Worm (Caenorhabditis elegans) whole organism, dauer: Measurements from ENCODE around the gene K05F1.6.

Source experiments
- unc-62 ChIP-seq: sonication (generic microtip); optimal IDR thresholded peaks from 2 replicates; lab custom pipeline; 2017; ENCODE audit warnings: missing biosample characterization, missing genetic modification reagents, missing genetic modification characterization

The K05F1.6 gene

DNA sequence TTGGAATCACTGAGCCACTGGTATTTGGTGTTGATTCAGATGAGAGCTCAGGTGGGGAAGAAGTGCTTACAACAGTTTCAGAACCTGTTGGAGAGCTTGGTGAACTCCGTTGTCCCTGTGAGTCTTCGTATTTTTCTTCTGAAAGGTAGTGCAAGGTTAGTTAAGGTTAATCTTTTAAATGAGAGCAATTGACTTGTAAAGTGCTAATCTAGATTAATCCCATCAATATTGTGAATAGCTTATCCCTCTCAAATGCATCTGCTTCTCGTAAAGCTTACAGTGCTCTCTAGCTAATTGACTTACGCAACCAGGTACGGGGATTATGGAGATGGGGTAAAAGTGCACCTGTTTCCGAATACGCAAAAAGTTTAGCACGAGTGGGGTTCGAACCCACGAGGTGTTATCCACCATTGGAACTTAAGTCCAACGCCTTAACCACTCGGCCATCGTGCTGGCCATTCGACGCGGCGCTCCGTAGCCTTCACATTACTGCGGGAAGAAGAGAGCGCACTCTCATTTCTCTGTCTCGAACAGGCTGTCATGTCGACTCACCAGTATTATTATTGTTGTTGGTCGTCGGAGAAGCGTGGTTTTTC, 9.7 kb upstream of the K05F1.6 start:
- no peak for TF ChIP-seq unc-62 (GFP tag; lab: Kevin White, UChicago)

DNA sequence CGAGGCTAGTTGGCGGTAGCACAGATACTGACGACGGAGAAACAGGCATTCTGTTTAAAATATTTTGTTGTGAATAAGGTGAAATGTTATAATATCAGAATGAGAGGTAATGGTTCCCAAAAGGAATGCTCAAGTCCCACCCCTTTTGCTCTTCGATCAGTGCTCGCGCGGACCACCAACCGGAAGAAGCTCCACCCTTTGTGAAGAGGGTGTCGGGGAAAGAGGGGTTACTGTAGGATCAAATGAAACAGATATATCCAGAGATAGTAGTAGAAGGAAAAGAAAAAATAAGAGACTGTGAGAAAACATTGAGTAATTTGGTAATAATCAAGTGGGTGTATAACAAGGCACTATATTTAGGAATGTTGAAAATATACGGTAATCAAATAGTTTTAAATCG, 8.2 kb upstream of the K05F1.6 start, which contains the start of the genes dmd-5 and F10C1.1:
dmd-5 (minus strand) TSS at position 101 of the 400 bp plus-strand sequence.
F10C1.1 (plus strand) TSS at position 110 of the 400 bp plus-strand sequence.
- no peak for TF ChIP-seq unc-62 (GFP tag; lab: Kevin White, UChicago)

DNA sequence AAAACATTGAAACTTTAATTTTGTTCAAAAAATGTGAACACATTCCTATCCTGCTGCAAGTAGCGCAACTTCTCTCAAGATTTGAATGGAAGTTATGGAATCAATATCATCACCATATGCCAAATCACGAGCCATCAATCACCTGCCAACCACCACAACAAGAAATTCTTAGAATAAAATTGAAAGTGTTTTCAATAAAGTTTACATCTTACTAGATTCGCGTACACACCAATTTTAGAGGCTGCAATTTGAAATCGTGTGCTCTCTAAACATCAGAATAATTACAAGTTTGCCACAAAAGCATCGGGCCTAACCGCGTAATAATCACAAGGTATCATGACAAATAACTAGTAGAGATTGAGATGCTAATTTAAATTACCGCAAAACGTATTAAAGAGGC, 7.4 kb upstream of the K05F1.6 start:
- TF ChIP-seq unc-62 (GFP tag; lab: Kevin White, UChicago): no peak

DNA sequence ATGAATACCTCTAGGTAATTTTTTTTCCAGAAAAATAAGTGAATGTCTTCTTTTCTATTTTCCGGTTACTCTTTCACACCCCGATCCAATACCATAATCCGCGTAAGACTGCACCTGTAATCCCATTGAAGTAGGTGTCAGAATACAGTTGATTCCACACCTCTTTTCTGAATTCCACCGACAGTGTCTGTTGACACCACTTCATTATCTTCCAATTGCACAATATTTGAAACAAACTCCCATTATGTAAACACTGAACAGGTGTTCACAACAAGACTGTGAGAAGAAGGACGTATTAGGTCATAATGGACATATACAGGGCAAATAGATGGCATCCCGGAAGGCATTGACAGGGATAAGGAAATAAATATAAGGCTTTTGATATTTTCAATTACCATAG, 4.9 kb upstream of the K05F1.6 start:
- TF ChIP-seq unc-62 (GFP tag; lab: Kevin White, UChicago): no peak

DNA sequence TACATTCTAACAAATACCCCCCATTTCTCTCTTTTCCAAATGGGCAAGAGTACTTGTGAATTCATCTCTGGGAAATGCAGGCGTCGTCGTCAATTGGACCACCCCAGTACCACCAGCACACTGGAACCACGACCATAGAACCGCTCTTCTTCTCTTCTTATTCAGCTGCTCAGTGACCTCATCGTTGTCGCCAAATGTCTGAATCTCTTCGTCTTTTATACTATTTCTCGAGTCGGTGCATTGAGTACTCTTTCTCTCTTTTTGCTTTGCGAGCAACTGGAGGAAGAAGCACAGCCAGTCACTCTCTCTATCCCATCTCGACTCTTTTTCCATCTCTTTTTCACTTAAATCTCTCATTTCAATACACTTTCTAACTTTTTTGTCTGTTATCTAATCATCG, 2.5 kb upstream of the K05F1.6 start:
- no peak for TF ChIP-seq unc-62 (GFP tag; lab: Kevin White, UChicago)

DNA sequence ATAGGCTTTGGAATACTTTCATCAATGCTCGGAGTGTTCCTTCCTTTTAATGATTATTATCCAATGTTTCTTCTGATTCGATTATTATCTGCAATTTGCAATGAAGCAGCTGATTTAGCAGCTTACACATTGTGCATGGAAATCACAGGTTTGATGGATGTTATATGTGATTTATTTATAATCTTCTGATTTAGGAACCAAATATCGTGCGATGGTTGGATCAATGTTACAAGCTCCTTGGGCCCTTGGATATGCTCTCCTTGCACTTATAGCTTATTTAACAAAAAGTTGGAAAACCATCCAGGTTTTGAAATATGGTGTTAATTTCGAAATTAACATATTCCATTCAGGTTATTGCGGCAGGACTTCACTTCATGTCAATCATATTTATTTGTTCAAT, 3.2 kb downstream of the K05F1.6 start:
- TF ChIP-seq unc-62 (GFP tag; lab: Kevin White, UChicago): no peak

DNA sequence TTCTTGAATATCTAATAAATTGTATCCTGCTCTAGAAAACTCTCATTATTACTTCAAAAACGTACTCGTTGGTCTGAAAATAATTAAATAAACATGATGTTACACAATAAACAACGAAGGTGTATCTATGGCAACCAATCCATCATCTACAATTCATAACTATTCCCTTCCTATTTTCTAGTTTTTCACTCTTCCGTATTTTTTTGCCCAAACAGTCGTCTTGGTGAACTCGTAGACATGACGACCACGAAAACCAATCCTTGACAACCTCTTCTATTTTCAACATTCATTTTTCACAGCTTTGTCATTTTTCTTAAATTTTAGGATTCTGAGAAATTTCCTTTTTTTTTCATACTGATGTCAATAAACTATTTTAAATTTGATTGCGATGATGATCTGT, 6.5 kb downstream of the K05F1.6 start, which contains the start of gene K05F1.13:
K05F1.13 (plus strand) TSS at position 301 of the 400 bp plus-strand sequence.
- no peak for TF ChIP-seq unc-62 (GFP tag; lab: Kevin White, UChicago)

DNA sequence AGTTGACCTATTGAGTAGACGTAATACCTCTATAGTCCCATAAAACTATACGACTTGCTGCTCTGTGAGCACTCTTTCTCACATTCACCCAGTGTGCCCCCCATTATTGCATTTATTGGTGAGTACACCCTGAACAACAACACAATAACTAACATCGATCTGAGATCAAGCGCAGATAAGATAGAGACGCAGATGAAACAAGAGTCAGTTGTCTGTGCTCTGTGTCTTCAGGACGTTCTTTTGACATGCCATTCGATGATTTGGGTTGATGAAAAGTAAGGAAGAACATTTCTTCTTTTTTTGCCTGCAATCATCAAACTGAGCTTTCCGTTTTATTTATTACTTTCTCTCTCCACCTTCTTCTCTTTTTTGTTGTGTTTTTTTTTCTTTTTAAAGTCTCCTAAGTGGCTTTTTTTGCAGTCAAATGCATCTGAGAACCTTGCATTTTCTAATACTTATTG, 8.0 kb downstream of the K05F1.6 start, which contains the start of gene lect-2:
lect-2 (plus strand) TSS at position 411 of the 461 bp plus-strand sequence.
- TF ChIP-seq unc-62 (GFP tag; lab: Kevin White, UChicago): no peak

DNA sequence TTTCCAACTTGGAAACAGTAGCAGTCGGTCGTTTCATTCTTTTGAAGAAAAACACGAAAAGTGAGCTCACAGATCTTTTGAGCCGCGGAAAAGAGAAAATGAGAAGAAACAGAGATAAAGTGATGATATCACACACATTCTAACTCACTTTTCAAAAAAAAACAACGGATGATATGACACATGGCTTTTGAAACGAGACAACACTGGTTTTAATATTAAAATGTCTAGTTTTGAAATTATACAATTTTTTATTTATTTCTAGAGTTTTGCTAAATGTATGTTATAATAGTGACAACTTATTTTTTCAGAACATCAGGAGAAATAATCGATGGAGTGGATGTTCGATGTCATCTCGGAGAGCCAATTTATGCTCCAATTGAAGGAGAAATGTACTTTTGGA, 10.2 kb downstream of the K05F1.6 start, which contains the start of gene K05F1.14:
K05F1.14 (minus strand) TSS at position 101 of the 400 bp plus-strand sequence.
- TF ChIP-seq unc-62 (GFP tag; lab: Kevin White, UChicago): no peak

DNA sequence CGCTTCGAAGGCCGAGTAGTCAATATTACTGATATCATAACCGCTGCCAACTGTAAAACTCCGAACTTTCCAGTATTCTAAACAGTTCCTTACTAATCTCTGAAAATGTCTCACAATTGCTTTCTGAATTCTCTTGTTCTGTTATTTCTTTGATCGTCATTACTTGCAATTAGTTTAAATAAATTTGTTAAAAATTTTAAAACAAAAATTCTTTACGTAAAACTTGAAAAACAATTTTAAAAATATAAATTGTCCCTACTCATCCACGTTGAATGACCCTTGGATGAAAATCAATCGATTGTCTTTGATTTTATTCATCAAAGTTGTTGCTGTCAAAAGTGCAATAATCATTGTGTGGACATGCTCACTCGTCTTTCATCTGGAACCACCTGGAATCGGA, 11.9 kb downstream of the K05F1.6 start, which contains the start of gene acdh-8:
acdh-8 (plus strand) TSS at position 301 of the 400 bp plus-strand sequence.
- no peak for TF ChIP-seq unc-62 (GFP tag; lab: Kevin White, UChicago)

DNA sequence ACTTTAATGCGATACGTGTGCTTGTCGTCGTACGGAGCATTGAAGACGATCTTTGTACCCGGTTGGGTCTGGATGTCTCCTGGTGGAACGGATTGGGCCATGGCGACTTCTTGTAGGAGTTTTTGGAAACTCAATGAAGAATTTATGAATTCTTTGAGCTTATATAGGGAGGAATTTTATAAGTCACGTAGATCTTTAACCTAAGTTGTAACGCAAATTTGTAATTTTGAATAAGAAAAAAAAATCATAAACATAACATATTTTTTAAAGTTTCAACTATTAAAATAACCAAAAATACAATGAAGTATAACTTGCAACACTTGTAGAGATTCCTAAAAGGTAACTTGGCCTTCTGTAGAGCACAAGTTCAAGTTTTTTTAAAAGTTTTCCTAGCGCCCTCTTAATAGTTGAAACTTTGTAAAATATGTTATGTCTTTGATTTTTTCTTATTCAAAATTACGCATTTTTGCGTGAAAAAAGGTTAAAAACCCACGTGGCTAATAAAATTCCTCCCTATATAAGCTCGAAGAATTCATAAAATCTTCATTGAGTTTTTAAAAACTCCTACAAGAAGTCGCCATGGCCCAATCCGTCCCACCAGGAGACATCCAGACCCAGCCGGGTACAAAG, 15.1 kb downstream of the K05F1.6 start, which contains the start of the genes msp-63 and msp-142:
msp-63 (minus strand) TSS at position 101 of the 630 bp plus-strand sequence.
msp-142 (plus strand) TSS at position 580 of the 630 bp plus-strand sequence.
- no peak for TF ChIP-seq unc-62 (GFP tag; lab: Kevin White, UChicago)

DNA sequence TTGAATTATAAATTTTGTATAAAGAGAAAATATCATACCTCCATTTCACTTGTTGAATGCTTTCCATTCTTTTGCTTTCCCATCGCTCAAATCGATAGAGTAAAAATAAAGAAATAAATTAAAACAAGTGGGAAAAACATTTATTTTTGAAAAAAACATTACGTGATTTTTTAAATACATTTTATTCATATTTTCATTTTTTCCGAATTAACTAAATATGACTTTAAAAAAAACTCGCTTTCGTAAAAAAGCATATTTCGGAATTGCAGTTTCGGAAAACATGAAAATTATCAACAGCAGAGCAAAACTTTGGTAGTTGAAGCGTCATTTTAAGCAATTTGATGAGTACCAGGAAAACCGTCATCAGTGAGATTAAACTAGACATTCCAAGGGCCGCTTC, 17.2 kb downstream of the K05F1.6 start, which contains the start of gene K05F1.8:
K05F1.8 (minus strand) TSS at position 101 of the 400 bp plus-strand sequence.
- TF ChIP-seq unc-62 (GFP tag; lab: Kevin White, UChicago): no peak

DNA sequence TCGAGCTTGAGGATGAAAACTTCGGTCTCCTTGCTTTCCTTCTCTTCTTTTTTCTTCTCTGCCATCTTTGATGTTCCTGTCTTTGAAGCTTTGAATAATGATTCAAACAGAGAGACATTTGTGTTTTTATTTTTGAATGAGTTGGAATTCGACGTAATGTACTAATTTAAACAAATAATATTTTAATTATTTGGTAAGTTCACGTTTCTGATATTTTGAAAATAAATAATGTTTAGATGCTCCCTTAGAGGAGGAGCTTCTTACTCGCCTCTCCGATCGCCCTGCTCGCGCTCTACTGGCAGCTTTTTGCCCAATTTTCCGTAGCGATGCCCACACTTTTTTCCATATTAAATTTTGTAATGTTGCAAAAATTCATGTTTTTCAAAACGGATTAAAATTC, 18.8 kb downstream of the K05F1.6 start, which contains the start of the genes K05F1.9 and K05F1.1:
K05F1.9 (minus strand) TSS at position 101 of the 400 bp plus-strand sequence.
K05F1.1 (plus strand) TSS at position 308 of the 400 bp plus-strand sequence.
- TF ChIP-seq unc-62 (GFP tag; lab: Kevin White, UChicago): no peak

DNA sequence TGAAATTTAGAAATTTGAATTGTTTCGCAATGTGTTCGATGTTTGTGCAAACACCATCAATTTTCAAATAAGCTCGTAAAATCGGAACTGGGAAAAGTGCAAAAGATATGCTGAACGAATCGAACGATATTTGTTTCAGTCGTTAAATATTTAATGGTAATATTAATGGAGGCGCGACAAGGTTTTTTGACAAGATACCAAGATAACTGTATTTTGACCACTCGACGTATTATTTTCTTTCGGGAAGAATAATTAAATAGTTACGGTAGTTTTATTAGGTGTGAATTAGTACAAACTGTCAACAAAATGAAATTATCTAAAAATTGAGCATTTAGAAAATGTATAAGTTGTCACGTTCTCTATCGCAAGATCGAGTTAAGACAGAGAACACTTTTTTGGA, 22.0 kb downstream of the K05F1.6 start:
- TF ChIP-seq unc-62 (GFP tag; lab: Kevin White, UChicago): no peak

DNA sequence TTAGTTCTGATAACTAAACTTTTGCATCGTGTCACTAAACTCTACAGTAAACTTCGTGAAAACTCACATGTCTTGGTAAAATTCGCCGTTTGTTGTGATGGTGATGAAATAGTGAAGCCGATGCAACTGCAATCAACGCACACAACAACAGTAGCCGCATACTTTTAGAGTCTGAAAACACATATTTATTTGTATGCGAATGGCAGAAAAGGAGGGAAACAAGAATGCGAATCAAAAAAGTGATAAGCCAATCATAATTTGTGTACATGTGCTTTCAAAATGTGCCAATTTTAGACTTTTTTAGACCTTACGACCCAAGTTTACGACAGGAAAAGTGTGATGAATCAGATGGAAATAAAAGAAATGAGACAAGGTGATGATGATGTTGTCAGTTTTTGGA, 23.0 kb downstream of the K05F1.6 start, which contains the start of gene K05F1.10:
K05F1.10 (minus strand) TSS at position 171 of the 400 bp plus-strand sequence.
- no peak for TF ChIP-seq unc-62 (GFP tag; lab: Kevin White, UChicago)

DNA sequence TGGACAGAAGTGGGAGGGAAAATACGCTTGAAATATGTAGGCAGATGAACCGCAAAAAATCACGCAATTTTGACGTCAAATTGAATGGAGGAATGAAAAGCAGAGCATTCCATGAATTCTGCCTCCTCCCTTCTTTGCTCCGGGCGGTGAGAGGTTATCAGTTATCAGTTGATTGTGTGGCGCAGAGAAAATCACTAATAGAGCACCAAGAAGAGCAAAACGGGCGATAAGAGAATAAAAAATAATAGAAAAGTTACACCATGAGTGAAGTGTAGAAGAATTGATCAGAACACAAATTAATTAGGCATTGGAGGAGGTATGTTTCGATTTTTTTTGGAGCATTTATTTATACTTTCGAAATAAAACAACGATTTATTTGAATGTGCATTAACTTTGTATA, 24.2 kb downstream of the K05F1.6 start:
- no peak for TF ChIP-seq unc-62 (GFP tag; lab: Kevin White, UChicago)
